Fruit fly (Drosophila melanogaster) whole organism, embryonic: ENCODE results near the gene Mst89B.
A peak's percentile ranks its signal among the peaks of the same experiment; 100 is the strongest.

ENCODE experiments used
- CG10274 ChIP-seq: fragments of 200-800 bp; sonication (Bioruptor generic); optimal IDR thresholded peaks from 3 replicates; lab custom pipeline; 2017; ENCODE audit warnings: missing biosample characterization, mild to moderate bottlenecking, missing genetic modification characterization
- CG10321 ChIP-seq: fragments of 200-800 bp; sonication (Bioruptor generic); IDR thresholded peaks from 2 replicates; pipeline ENCODE4 v1.3.6; 2022; ENCODE audit warnings: missing biosample characterization, missing genetic modification characterization
- CG10565 ChIP-seq: fragments of 200-800 bp; sonication (Bioruptor generic); optimal IDR thresholded peaks from 3 replicates; lab custom pipeline; 2016; ENCODE audit warnings: missing biosample characterization, mild to moderate bottlenecking, missing genetic modification characterization
- CG11085 ChIP-seq: fragments of 200-800 bp; sonication (Bioruptor generic); IDR thresholded peaks from 2 replicates; pipeline ENCODE4 v1.3.6; 2022; ENCODE audit warnings: missing biosample characterization, missing genetic modification characterization
- CG12942 ChIP-seq: fragments of 200-800 bp; sonication (Bioruptor generic); optimal IDR thresholded peaks from 3 replicates; lab custom pipeline; 2016; ENCODE audit warnings: missing biosample characterization, missing genetic modification characterization
- CG13624 ChIP-seq: fragments of 200-800 bp; sonication (Bioruptor generic); optimal IDR thresholded peaks from 2 replicates; lab custom pipeline; 2016; ENCODE audit warnings: missing biosample characterization, missing genetic modification characterization
- CG13894 ChIP-seq: fragments of 200-800 bp; sonication (Bioruptor generic); optimal IDR thresholded peaks from 3 replicates; lab custom pipeline; 2018; ENCODE audit warnings: missing biosample characterization, mild to moderate bottlenecking, missing genetic modification characterization, moderate library complexity
- CG14441 ChIP-seq: fragments of 200-800 bp; sonication (Bioruptor generic); IDR thresholded peaks from 2 replicates; pipeline ENCODE4 v1.3.6; 2022; ENCODE audit warnings: missing biosample characterization, missing genetic modification characterization
- CG14710 ChIP-seq: fragments of 200-800 bp; sonication (Bioruptor generic); optimal IDR thresholded peaks from 3 replicates; lab custom pipeline; 2019; ENCODE audit warnings: missing biosample characterization, mild to moderate bottlenecking, missing genetic modification characterization, moderate library complexity
- CG17361 ChIP-seq: fragments of 200-800 bp; sonication (Bioruptor generic); IDR thresholded peaks from 3 replicates; pipeline ENCODE4 v1.3.6; 2022; ENCODE audit warnings: missing biosample characterization, missing genetic modification characterization
- CG18619 ChIP-seq: fragments of 200-800 bp; sonication (Bioruptor generic); optimal IDR thresholded peaks from 3 replicates; lab custom pipeline; 2017; ENCODE audit warnings: missing biosample characterization, mild to moderate bottlenecking, missing genetic modification characterization
- CG31365 ChIP-seq: fragments of 200-800 bp; sonication (Bioruptor generic); optimal IDR thresholded peaks from 2 replicates; lab custom pipeline; 2018; ENCODE audit warnings: missing biosample characterization, mild to moderate bottlenecking, missing genetic modification characterization
- CG31441 ChIP-seq: fragments of 200-800 bp; sonication (Bioruptor generic); IDR thresholded peaks from 2 replicates; pipeline ENCODE4 v1.3.6; 2022; ENCODE audit warnings: missing biosample characterization, missing genetic modification characterization
- CG34224 ChIP-seq: fragments of 200-800 bp; sonication (Bioruptor generic); IDR thresholded peaks from 3 replicates; pipeline ENCODE4 v1.3.6; 2022; ENCODE audit warnings: missing biosample characterization, missing genetic modification characterization; ENCODE audit not compliant: partially characterized antibody
- CG3838 ChIP-seq: fragments of 200-800 bp; sonication (Bioruptor generic); optimal IDR thresholded peaks from 3 replicates; lab custom pipeline; 2016; ENCODE audit warnings: missing biosample characterization, missing genetic modification characterization
- CG3847 ChIP-seq: fragments of 200-800 bp; sonication (Bioruptor generic); IDR thresholded peaks from 2 replicates; pipeline ENCODE4 v1.3.6; 2022; ENCODE audit warnings: missing biosample characterization, missing genetic modification characterization
- CG43689 ChIP-seq: fragments of 200-800 bp; sonication (Bioruptor generic); IDR thresholded peaks from 2 replicates; pipeline ENCODE4 v1.3.6; 2022; ENCODE audit warnings: missing biosample characterization, missing genetic modification characterization
- CG4404 ChIP-seq: fragments of 200-800 bp; sonication (Bioruptor generic); IDR thresholded peaks from 2 replicates; pipeline ENCODE4 v1.3.6; 2022; ENCODE audit warnings: missing biosample characterization, missing genetic modification characterization
- CG4617 ChIP-seq: fragments of 200-800 bp; sonication (Bioruptor generic); optimal IDR thresholded peaks from 3 replicates; lab custom pipeline; 2016; ENCODE audit warnings: missing biosample characterization, missing genetic modification characterization, borderline replicate concordance
- CG5953 ChIP-seq: fragments of 200-800 bp; sonication (Bioruptor generic); IDR thresholded peaks from 2 replicates; pipeline ENCODE4 v1.3.6; 2022; ENCODE audit warnings: missing biosample characterization, missing genetic modification characterization
- CG6854 ChIP-seq: fragments of 200-800 bp; sonication (Bioruptor generic); optimal IDR thresholded peaks from 3 replicates; lab custom pipeline; 2017; ENCODE audit warnings: missing biosample characterization, mild to moderate bottlenecking, missing genetic modification characterization
- CG7357 ChIP-seq: fragments of 200-800 bp; sonication (Bioruptor generic); IDR thresholded peaks from 3 replicates; pipeline ENCODE4 v1.3.6; 2022; ENCODE audit warnings: missing biosample characterization, missing genetic modification characterization
- CG8765 ChIP-seq: fragments of 200-800 bp; sonication (Bioruptor generic); IDR thresholded peaks from 2 replicates; pipeline ENCODE4 v1.3.6; 2022; ENCODE audit warnings: missing biosample characterization, missing genetic modification characterization
- CG8944 ChIP-seq: fragments of 200-800 bp; sonication (Bioruptor generic); optimal IDR thresholded peaks from 3 replicates; lab custom pipeline; 2016; ENCODE audit warnings: missing biosample characterization, missing genetic modification characterization
- Dip3 ChIP-seq: fragments of 200-800 bp; sonication (Bioruptor generic); optimal IDR thresholded peaks from 3 replicates; lab custom pipeline; 2016; ENCODE audit warnings: missing biosample characterization, missing genetic modification characterization
- Hmx ChIP-seq: fragments of 200-800 bp; sonication (Bioruptor generic); optimal IDR thresholded peaks from 2 replicates; lab custom pipeline; 2016; ENCODE audit warnings: missing biosample characterization, missing genetic modification characterization
- Neu2 ChIP-seq: fragments of 200-800 bp; sonication (Bioruptor generic); optimal IDR thresholded peaks from 3 replicates; lab custom pipeline; 2016; ENCODE audit warnings: missing biosample characterization, missing genetic modification characterization, borderline replicate concordance
- Nf-YA ChIP-seq: fragments of 200-800 bp; sonication (Bioruptor generic); IDR thresholded peaks from 2 replicates; pipeline ENCODE4 v1.3.6; 2022; ENCODE audit warnings: missing biosample characterization, missing genetic modification characterization
- Oaz ChIP-seq: fragments of 200-800 bp; sonication (Bioruptor generic); IDR thresholded peaks from 2 replicates; pipeline ENCODE4 v1.3.6; 2022; ENCODE audit warnings: missing biosample characterization, missing genetic modification characterization
- Opbp ChIP-seq: fragments of 200-800 bp; sonication (Bioruptor generic); IDR thresholded peaks from 3 replicates; pipeline ENCODE4 v1.3.6; 2022; ENCODE audit warnings: missing biosample characterization, missing genetic modification characterization; ENCODE audit not compliant: partially characterized antibody
- Optix ChIP-seq: fragments of 200-800 bp; sonication (Bioruptor generic); IDR thresholded peaks from 3 replicates; pipeline ENCODE4 v1.3.6; 2022; ENCODE audit warnings: missing biosample characterization, missing genetic modification characterization
- Sry-δ ChIP-seq: fragments of 200-800 bp; sonication (Bioruptor generic); optimal IDR thresholded peaks from 2 replicates; lab custom pipeline; 2016; ENCODE audit warnings: missing biosample characterization, missing genetic modification characterization
- Vsx1 ChIP-seq: fragments of 200-800 bp; sonication (Bioruptor generic); optimal IDR thresholded peaks from 2 replicates; lab custom pipeline; 2017; ENCODE audit warnings: missing biosample characterization, mild to moderate bottlenecking, missing genetic modification characterization, missing genetic modification reagents
- ara ChIP-seq: fragments of 200-800 bp; sonication (Bioruptor generic); IDR thresholded peaks from 2 replicates; pipeline ENCODE4 v1.3.6; 2022; ENCODE audit warnings: missing biosample characterization, missing genetic modification characterization
- az2 ChIP-seq: fragments of 200-800 bp; sonication (Bioruptor generic); optimal IDR thresholded peaks from 3 replicates; lab custom pipeline; 2016; ENCODE audit warnings: missing biosample characterization, missing genetic modification characterization
- chm ChIP-seq: fragments of 200-800 bp; sonication (Bioruptor generic); IDR thresholded peaks from 2 replicates; pipeline ENCODE4 v1.3.6; 2022; ENCODE audit warnings: missing biosample characterization, missing genetic modification characterization
- ems ChIP-seq: fragments of 200-800 bp; sonication (Bioruptor generic); optimal IDR thresholded peaks from 3 replicates; lab custom pipeline; 2016; ENCODE audit warnings: missing biosample characterization, missing genetic modification characterization
- eyg ChIP-seq: fragments of 200-800 bp; sonication (Bioruptor generic); optimal IDR thresholded peaks from 3 replicates; lab custom pipeline; 2016; ENCODE audit warnings: missing biosample characterization, missing genetic modification characterization
- gem ChIP-seq: fragments of 200-800 bp; sonication (Bioruptor generic); optimal IDR thresholded peaks from 2 replicates; lab custom pipeline; 2019; ENCODE audit warnings: missing biosample characterization, mild to moderate bottlenecking, missing genetic modification characterization, moderate library complexity
- grn ChIP-seq: fragments of 200-800 bp; sonication (Bioruptor generic); optimal IDR thresholded peaks from 3 replicates; lab custom pipeline; 2017; ENCODE audit warnings: missing biosample characterization, missing genetic modification characterization
- insv ChIP-seq, 2 experiments: fragments of 200-800 bp; sonication (Bioruptor generic); optimal IDR thresholded peaks; 3 replicates each; lab custom pipeline; 2016 to 2018; ENCODE audit warnings: missing biosample characterization in 2 of 2, missing genetic modification characterization in 2 of 2
- jing ChIP-seq: fragments of 200-800 bp; sonication (Bioruptor generic); optimal IDR thresholded peaks from 2 replicates; lab custom pipeline; 2018; ENCODE audit warnings: missing biosample characterization, mild to moderate bottlenecking, missing genetic modification characterization
- lola ChIP-seq, 3 experiments: fragments of >200 bp in 2 of 3; fragments of 200-800 bp in 1 of 3; sonication (Bioruptor generic) in 1 of 3; optimal IDR thresholded peaks; 2 replicates each; lab custom pipeline; 2017 to 2019; ENCODE audit warnings: missing biosample characterization in 3 of 3, missing genetic modification characterization in 3 of 3, mild to moderate bottlenecking in 1 of 3, moderate library complexity in 1 of 3
- pum ChIP-seq: fragments of 200-800 bp; sonication (Bioruptor generic); optimal IDR thresholded peaks from 2 replicates; lab custom pipeline; 2016; ENCODE audit warnings: missing biosample characterization, missing genetic modification characterization
- scrt ChIP-seq: fragments of 200-800 bp; sonication (Bioruptor generic); optimal IDR thresholded peaks from 2 replicates; lab custom pipeline; 2018; ENCODE audit warnings: missing biosample characterization, mild to moderate bottlenecking, missing genetic modification characterization, moderate library complexity
- sisA ChIP-seq: fragments of 200-800 bp; sonication (Bioruptor generic); IDR thresholded peaks from 2 replicates; pipeline ENCODE4 v1.3.6; 2022; ENCODE audit warnings: missing biosample characterization, missing genetic modification characterization
- slp2 ChIP-seq: fragments of 200-800 bp; sonication (Bioruptor generic); optimal IDR thresholded peaks from 2 replicates; lab custom pipeline; 2016; ENCODE audit warnings: missing biosample characterization, missing genetic modification characterization
- ttk ChIP-seq: fragments of 200-800 bp; sonication (Bioruptor generic); IDR thresholded peaks from 2 replicates; pipeline ENCODE4 v2.1.2; 2022; ENCODE audit warnings: missing biosample characterization, missing genetic modification characterization
- vnd ChIP-seq: fragments of 200-800 bp; sonication (Bioruptor generic); IDR thresholded peaks from 3 replicates; pipeline ENCODE4 v1.3.6; 2022; ENCODE audit warnings: missing biosample characterization, missing genetic modification characterization; ENCODE audit not compliant: partially characterized antibody

Gene Mst89B

dm6 chr3R:16231385-16232307 lies 35.2 kb upstream of the Mst89B start (continued):
- no peak for TF ChIP-seq Vsx1
- TF ChIP-seq CG31365 (tag; lab: Kevin White, UChicago) = peak; percentile 19
- TF ChIP-seq vnd (GFP tag; lab: Robert Waterston, UW) = no peak
- no peak for TF ChIP-seq Hmx
- no peak for TF ChIP-seq grn (GFP tag; lab: Kevin White, UChicago)
- TF ChIP-seq CG14441 = no peak
- no peak for TF ChIP-seq CG31441 (GFP tag; lab: Robert Waterston, UW)
- TF ChIP-seq Opbp (GFP tag; lab: Robert Waterston, UW) = no peak
- TF ChIP-seq CG3847 (GFP tag; lab: Robert Waterston, UW) = no peak
- peak; percentile 32 for TF ChIP-seq CG8944 (GFP tag; lab: Kevin White, UChicago)
- peak; percentile 39 for TF ChIP-seq scrt (GFP tag; lab: Kevin White, UChicago)
- TF ChIP-seq CG10565 (GFP tag; lab: Kevin White, UChicago) = peak; percentile 5
- TF ChIP-seq ems = peak; percentile 49
- no peak for TF ChIP-seq ttk (GFP tag; lab: Robert Waterston, UW)
- no peak for TF ChIP-seq chm (GFP tag; lab: Robert Waterston, UW)
- TF ChIP-seq CG14710 = peak; percentile 77
- TF ChIP-seq CG11085 (GFP tag; lab: Robert Waterston, UW) = no peak
- peak; percentile 68 for TF ChIP-seq Dip3
- peak; percentile 65 for TF ChIP-seq CG6854
- TF ChIP-seq CG7357 (GFP tag; lab: Robert Waterston, UW) = peak; percentile 65; the same call in 1 of the 3 replicates
- TF ChIP-seq Sry-δ (GFP tag; lab: Kevin White, UChicago) = no peak
- no peak for TF ChIP-seq Optix (GFP tag; lab: Robert Waterston, UW)
- TF ChIP-seq CG13624 (GFP tag; lab: Kevin White, UChicago) = peak; percentile 59
- no peak for TF ChIP-seq Oaz (GFP tag; lab: Robert Waterston, UW)
- peak; percentile 58 for TF ChIP-seq CG10274 (GFP tag; lab: Kevin White, UChicago)
- TF ChIP-seq sisA (GFP tag; lab: Robert Waterston, UW) = no peak
- no peak for TF ChIP-seq insv (GFP tag; optimal IDR thresholded peaks at IDR 0.05; lab: Kevin White, UChicago)
- peak; percentile 86 for TF ChIP-seq gem (tag; lab: Kevin White, UChicago)
- TF ChIP-seq CG18619 (GFP tag; lab: Kevin White, UChicago) = peak; percentile 76
- no peak for TF ChIP-seq CG8765
- no peak for TF ChIP-seq CG5953 (GFP tag; lab: Robert Waterston, UW)
- no peak for TF ChIP-seq CG17361
- TF ChIP-seq slp2 (GFP tag; lab: Kevin White, UChicago) = peak; percentile 60
- TF ChIP-seq ara (GFP tag; lab: Robert Waterston, UW) = no peak
- TF ChIP-seq Neu2 (GFP tag; lab: Kevin White, UChicago) = no peak
- TF ChIP-seq CG3838 = peak; percentile 35
- no peak for TF ChIP-seq CG34224 (GFP tag; lab: Robert Waterston, UW)
- no peak for TF ChIP-seq CG10321 (GFP tag; lab: Robert Waterston, UW)
- peak; percentile 59 for TF ChIP-seq jing
- TF ChIP-seq lola (GFP tag; optimal IDR thresholded peaks at IDR 0.05; lab: Kevin White, UChicago) = peak in 1 of 3 experiments; percentile 82
- TF ChIP-seq CG4404 (GFP tag; lab: Robert Waterston, UW) = no peak
- peak; percentile 64 for TF ChIP-seq eyg (GFP tag; lab: Kevin White, UChicago)
- no peak for TF ChIP-seq CG43689 (GFP tag; lab: Robert Waterston, UW)
- peak; percentile 73 for TF ChIP-seq pum (GFP tag; lab: Kevin White, UChicago)
- peak; percentile 60 for TF ChIP-seq az2 (GFP tag; lab: Kevin White, UChicago)
- peak; percentile 14 for TF ChIP-seq CG4617 (GFP tag; lab: Kevin White, UChicago)
- TF ChIP-seq CG13894 (tag; lab: Kevin White, UChicago) = peak; percentile 21
- peak; percentile 51 for TF ChIP-seq CG12942
- no peak for TF ChIP-seq Nf-YA
